Fruit fly (Drosophila melanogaster) whole organism: ENCODE results near the gene CG4367.

Experiments
- CG8478 ChIP-seq: fragments of >200 bp; optimal IDR thresholded peaks from 2 replicates; lab custom pipeline; 2018; ENCODE audit warnings: inconsistent platforms
- Dll ChIP-seq: fragments of >200 bp; optimal IDR thresholded peaks from 2 replicates; lab custom pipeline; 2017
- EcR ChIP-seq, 2 experiments: fragments of >200 bp; optimal IDR thresholded peaks; 2 replicates each; lab custom pipeline; 2017; ENCODE audit warnings: missing biosample characterization in 2 of 2, missing genetic modification characterization in 2 of 2, missing genetic modification reagents in 2 of 2
- pan ChIP-seq: fragments of >200 bp; optimal IDR thresholded peaks from 2 replicates; lab custom pipeline; 2017

DNA sequence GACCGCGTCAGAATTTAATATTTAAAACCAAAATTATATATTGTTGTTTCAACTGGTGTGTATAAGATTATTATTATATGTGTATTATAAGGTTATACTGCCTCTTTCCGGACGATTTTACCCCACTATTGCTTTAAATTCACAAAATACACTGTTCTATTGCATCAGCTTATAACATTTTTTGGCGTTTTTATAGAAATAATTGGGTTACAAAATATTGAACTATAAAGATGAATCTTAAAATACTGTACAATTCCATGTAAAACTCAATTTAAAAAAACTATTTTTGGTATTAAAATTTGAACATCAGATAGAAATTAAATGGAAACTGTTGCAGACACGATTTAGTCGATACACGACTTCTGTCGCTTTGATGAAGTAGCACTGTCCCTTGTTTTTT lies 22.7 kb downstream of the CG4367 start:
- TF ChIP-seq pan (lab: Kevin White, UChicago) (no peak), EcR (GFP tag; optimal IDR thresholded peaks at IDR 0.05; lab: Kevin White, UChicago) (no peak), CG8478 (no peak), Dll (no peak)
